Worm (Caenorhabditis elegans) whole organism, late embryonic: ENCODE measurements around the gene F35D2.2.

Source experiments
- ama-1 ChIP-seq: fragments of 150-350 bp; optimal IDR thresholded peaks from 2 replicates; lab custom pipeline; 2014
- ceh-45 ChIP-seq: fragments of 200-800 bp; sonication (Bioruptor generic); IDR thresholded peaks from 2 replicates; pipeline ENCODE4 v1.3.6; 2022; ENCODE audit warnings: missing genetic modification reagents, missing genetic modification characterization, missing compliant biosample characterization
- ceh-48 ChIP-seq: sonication (generic microtip); optimal IDR thresholded peaks from 2 replicates; lab custom pipeline; 2016; ENCODE audit warnings: missing genetic modification characterization, inconsistent platforms, missing compliant biosample characterization
- ceh-6 ChIP-seq: fragments of 200-800 bp; sonication (Bioruptor generic); optimal IDR thresholded peaks from 2 replicates; lab custom pipeline; 2018; ENCODE audit warnings: mild to moderate bottlenecking, missing genetic modification characterization, missing compliant biosample characterization
- ceh-9 ChIP-seq: sonication (generic microtip); optimal IDR thresholded peaks from 2 replicates; lab custom pipeline; 2016; ENCODE audit warnings: mild to moderate bottlenecking, missing genetic modification characterization, inconsistent platforms, missing compliant biosample characterization
- dve-1 ChIP-seq: sonication (generic microtip); optimal IDR thresholded peaks from 2 replicates; lab custom pipeline; 2017; ENCODE audit warnings: antibody characterized with exemption, mild to moderate bottlenecking, missing genetic modification characterization, missing compliant biosample characterization
- elt-4 ChIP-seq: sonication (generic microtip); optimal IDR thresholded peaks from 2 replicates; lab custom pipeline; 2016; ENCODE audit warnings: missing genetic modification characterization, missing compliant biosample characterization
- lim-6 ChIP-seq: sonication (generic microtip); optimal IDR thresholded peaks from 2 replicates; lab custom pipeline; 2016; ENCODE audit warnings: missing genetic modification characterization, missing compliant biosample characterization
- lin-11 ChIP-seq: fragments of 200-800 bp; sonication (Bioruptor generic); optimal IDR thresholded peaks from 2 replicates; lab custom pipeline; 2018; ENCODE audit warnings: mild to moderate bottlenecking, missing genetic modification characterization, missing compliant biosample characterization
- madf-2 ChIP-seq: sonication (generic microtip); optimal IDR thresholded peaks from 2 replicates; lab custom pipeline; 2017; ENCODE audit warnings: missing genetic modification characterization, missing compliant biosample characterization
- nhr-11 ChIP-seq: fragments of 150-350 bp; optimal IDR thresholded peaks from 2 replicates; lab custom pipeline; 2014; ENCODE audit warnings: missing biosample characterization, missing genetic modification characterization
- pqm-1 ChIP-seq: sonication (generic microtip); optimal IDR thresholded peaks from 2 replicates; lab custom pipeline; 2016; ENCODE audit warnings: missing genetic modification characterization, missing compliant biosample characterization
- unc-3 ChIP-seq, 2 experiments: fragments of 200-800 bp in 1 of 2; sonication (Bioruptor generic) in 1 of 2; sonication (generic microtip) in 1 of 2; conservative IDR thresholded peaks in 1 of 2; optimal IDR thresholded peaks in 1 of 2; 2 replicates each; pipeline versions ENCODE4 v1.3.6 to Lab custom; 2016 to 2022; ENCODE audit warnings: missing compliant biosample characterization in 2 of 2, missing genetic modification characterization in 2 of 2, missing genetic modification reagents in 1 of 2

DNA sequence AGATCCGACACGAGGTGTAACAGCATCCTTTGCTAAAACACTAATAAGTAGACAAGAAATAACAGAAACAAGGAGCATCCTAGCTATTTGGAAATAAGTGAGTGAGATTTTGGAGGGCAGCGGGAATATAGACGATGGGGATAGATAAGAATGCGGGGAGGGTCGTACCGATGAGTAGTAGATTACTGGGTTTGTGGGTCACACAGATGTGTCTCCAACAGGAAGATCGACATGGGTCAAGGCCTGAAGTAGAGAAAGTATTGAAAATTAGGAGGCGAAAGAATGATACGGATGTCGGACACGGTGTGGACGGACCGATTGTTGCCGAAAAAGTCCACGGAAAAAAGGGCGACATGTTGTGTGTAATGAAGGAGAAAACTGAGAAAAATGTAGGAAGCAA, 39.9 kb upstream of the F35D2.2 start, which contains the start of gene wrt-10:
- TF ChIP-seq unc-3 (GFP tag; conservative IDR thresholded peaks at IDR 0.05; lab: Robert Waterston, UW) (no peak), unc-3 (tag; optimal IDR thresholded peaks at IDR 0.05; lab: Kevin White, UChicago) (no peak), lim-6 (tag; lab: Kevin White, UChicago) (no peak), ceh-48 (tag; lab: Kevin White, UChicago) (no peak), madf-2 (tag; lab: Kevin White, UChicago) (no peak), ceh-6 (GFP tag; lab: Kevin White, UChicago) (no peak), pqm-1 (tag; lab: Kevin White, UChicago) (no peak), dve-1 (tag; lab: Kevin White, UChicago) (no peak), elt-4 (tag; lab: Kevin White, UChicago) (no peak), nhr-11 (tag; lab: Kevin White, UChicago) (no peak), lin-11 (tag; lab: Kevin White, UChicago) (no peak), ama-1 (lab: Kevin White, UChicago) (no peak), ceh-9 (no peak), ceh-45 (GFP tag; lab: Robert Waterston, UW) (no peak)
